Worm (Caenorhabditis elegans) whole organism, L4 larva: ENCODE measurements around the gene elpc-2.
A peak's percentile ranks its signal among the peaks of the same experiment; 100 is the strongest.

Experiments
- F37D6.2 ChIP-seq: sonication (generic microtip); optimal IDR thresholded peaks from 2 replicates; lab custom pipeline; 2016; ENCODE audit warnings: mild to moderate bottlenecking, missing genetic modification characterization, missing compliant biosample characterization
- F44E2.7 ChIP-seq: fragments of 200-800 bp; sonication (Bioruptor generic); IDR thresholded peaks from 2 replicates; pipeline ENCODE4 v2.1.2; 2022; ENCODE audit warnings: missing genetic modification characterization, missing compliant biosample characterization
- aha-1 ChIP-seq: fragments of 150-350 bp; peaks from one replicate; lab custom pipeline; 2014; ENCODE audit warnings: missing biosample characterization, missing genetic modification characterization
- ceh-32 ChIP-seq: sonication (generic microtip); optimal IDR thresholded peaks from 2 replicates; lab custom pipeline; 2016; ENCODE audit warnings: mild to moderate bottlenecking, missing genetic modification characterization, missing compliant biosample characterization; ENCODE audit not compliant: poor library complexity
- ceh-44 ChIP-seq: fragments of 200-800 bp; sonication (Bioruptor generic); IDR thresholded peaks from 2 replicates; pipeline ENCODE4 v1.3.6; 2022; ENCODE audit warnings: missing genetic modification reagents, missing genetic modification characterization, missing compliant biosample characterization
- ceh-62 ChIP-seq: sonication (generic microtip); optimal IDR thresholded peaks from 2 replicates; lab custom pipeline; 2017; ENCODE audit warnings: missing biosample characterization, missing genetic modification characterization
- ceh-82 ChIP-seq: sonication (generic microtip); optimal IDR thresholded peaks from 2 replicates; lab custom pipeline; 2017; ENCODE audit warnings: missing biosample characterization, missing genetic modification characterization
- cey-2 ChIP-seq: sonication (generic microtip); optimal IDR thresholded peaks from 3 replicates; lab custom pipeline; 2017; ENCODE audit warnings: missing genetic modification characterization, mild to moderate bottlenecking, missing compliant biosample characterization, antibody characterized with exemption, borderline replicate concordance; ENCODE audit not compliant: insufficient read depth
- ctbp-1 ChIP-seq: fragments of 200-800 bp; sonication (Bioruptor generic); IDR thresholded peaks from 2 replicates; pipeline ENCODE4 v1.3.6; 2022; ENCODE audit warnings: missing genetic modification reagents, missing genetic modification characterization, missing compliant biosample characterization
- daf-12 ChIP-seq: fragments of 150-350 bp; optimal IDR thresholded peaks from 2 replicates; lab custom pipeline; 2014; ENCODE audit warnings: missing biosample characterization, missing genetic modification reagents, missing genetic modification characterization
- daf-16 ChIP-seq, 3 experiments: sonication (generic microtip); optimal IDR thresholded peaks; 2 replicates each; lab custom pipeline; 2016 to 2017; ENCODE audit warnings: missing genetic modification characterization in 3 of 3, missing genetic modification reagents in 3 of 3, mild to moderate bottlenecking in 2 of 3, missing compliant biosample characterization in 2 of 3, missing biosample characterization in 1 of 3, moderate library complexity in 1 of 3
- dmd-8 ChIP-seq: fragments of 200-800 bp; sonication (Bioruptor generic); IDR thresholded peaks from 2 replicates; pipeline ENCODE4 v1.3.6; 2022; ENCODE audit warnings: missing genetic modification characterization, missing compliant biosample characterization
- dmd-9 ChIP-seq: fragments of 200-800 bp; sonication (Bioruptor generic); IDR thresholded peaks from 2 replicates; pipeline ENCODE4 v1.3.6; 2022; ENCODE audit warnings: missing genetic modification reagents, missing genetic modification characterization, missing compliant biosample characterization
- dpl-1 ChIP-seq: fragments of 150-350 bp; optimal IDR thresholded peaks from 2 replicates; lab custom pipeline; 2014; ENCODE audit warnings: missing biosample characterization, missing genetic modification reagents, missing genetic modification characterization
- dve-1 ChIP-seq: sonication (generic microtip); optimal IDR thresholded peaks from 2 replicates; lab custom pipeline; 2017; ENCODE audit warnings: antibody characterized with exemption, mild to moderate bottlenecking, missing genetic modification characterization, missing compliant biosample characterization; ENCODE audit not compliant: insufficient read depth
- fos-1 ChIP-seq: fragments of 150-350 bp; optimal IDR thresholded peaks from 2 replicates; lab custom pipeline; 2014; ENCODE audit warnings: missing biosample characterization, missing genetic modification characterization
- hif-1 ChIP-seq, 2 experiments: sonication (generic microtip); optimal IDR thresholded peaks; 2 replicates each; lab custom pipeline; 2016 to 2017; ENCODE audit warnings: missing compliant biosample characterization in 2 of 2, missing genetic modification characterization in 2 of 2, missing genetic modification reagents in 2 of 2, missing genotype in 2 of 2, mild to moderate bottlenecking in 1 of 2
- hlh-30 ChIP-seq: sonication (generic microtip); optimal IDR thresholded peaks from 2 replicates; lab custom pipeline; 2017; ENCODE audit warnings: antibody characterized with exemption, mild to moderate bottlenecking, missing genetic modification characterization, missing compliant biosample characterization; ENCODE audit not compliant: insufficient read depth
- lim-7 ChIP-seq: fragments of 200-800 bp; sonication (Bioruptor generic); IDR thresholded peaks from 2 replicates; pipeline ENCODE4 v1.3.6; 2022; ENCODE audit warnings: missing genetic modification characterization, missing compliant biosample characterization
- lin-13 ChIP-seq: fragments of 150-350 bp; optimal IDR thresholded peaks from 2 replicates; lab custom pipeline; 2014; ENCODE audit warnings: missing biosample characterization, missing genetic modification reagents, missing genetic modification characterization
- lin-38 ChIP-seq: fragments of 200-800 bp; sonication (Bioruptor generic); IDR thresholded peaks from 2 replicates; pipeline ENCODE4 v1.3.6; 2022; ENCODE audit warnings: missing genetic modification reagents, missing genetic modification characterization, missing compliant biosample characterization
- lsy-2 ChIP-seq, 2 experiments: fragments of 150-350 bp in 1 of 2; sonication (generic microtip) in 1 of 2; optimal IDR thresholded peaks; 2 replicates each; lab custom pipeline; 2014 to 2017; ENCODE audit warnings: missing biosample characterization in 2 of 2, missing genetic modification characterization in 2 of 2
- madf-5 ChIP-seq, 2 experiments: fragments of 200-800 bp; sonication (Bioruptor generic); IDR thresholded peaks; 2 replicates each; pipeline ENCODE4 v1.3.6; 2022; ENCODE audit warnings: missing compliant biosample characterization in 2 of 2, missing genetic modification characterization in 2 of 2
- mdt-29 ChIP-seq: fragments of 200-800 bp; sonication (Bioruptor generic); IDR thresholded peaks from 2 replicates; pipeline ENCODE4 v1.3.6; 2022; ENCODE audit warnings: missing genetic modification reagents, missing genetic modification characterization, missing compliant biosample characterization
- mep-1 ChIP-seq: fragments of 150-350 bp; sonication (generic microtip); optimal IDR thresholded peaks from 3 replicates; lab custom pipeline; 2014; ENCODE audit warnings: missing biosample characterization, missing genetic modification characterization
- mxl-3 ChIP-seq: fragments of 200-800 bp; sonication (Bioruptor generic); optimal IDR thresholded peaks from 2 replicates; lab custom pipeline; 2018; ENCODE audit warnings: mild to moderate bottlenecking, missing genetic modification characterization, missing compliant biosample characterization
- nhr-10 ChIP-seq: fragments of 150-350 bp; optimal IDR thresholded peaks from 2 replicates; lab custom pipeline; 2014; ENCODE audit warnings: missing biosample characterization, missing genetic modification characterization
- nhr-11 ChIP-seq: fragments of 150-350 bp; optimal IDR thresholded peaks from 2 replicates; lab custom pipeline; 2014; ENCODE audit warnings: missing biosample characterization, missing genetic modification characterization
- nhr-41 ChIP-seq: fragments of 200-800 bp; sonication (Bioruptor generic); IDR thresholded peaks from 2 replicates; pipeline ENCODE4 v1.3.6; 2022; ENCODE audit warnings: missing genetic modification reagents, missing genetic modification characterization, missing compliant biosample characterization
- nhr-42 ChIP-seq: fragments of 200-800 bp; sonication (Bioruptor generic); IDR thresholded peaks from 2 replicates; pipeline ENCODE4 v1.3.6; 2022; ENCODE audit warnings: missing genetic modification characterization, missing compliant biosample characterization
- nhr-6 ChIP-seq: fragments of 150-350 bp; optimal IDR thresholded peaks from 2 replicates; lab custom pipeline; 2014; ENCODE audit warnings: missing biosample characterization, missing genetic modification characterization
- rbr-2 ChIP-seq: sonication (generic microtip); optimal IDR thresholded peaks from 2 replicates; lab custom pipeline; 2016; ENCODE audit warnings: missing genotype, missing genetic modification characterization, missing compliant biosample characterization
- saeg-2 ChIP-seq: fragments of 200-800 bp; sonication (Bioruptor generic); IDR thresholded peaks from 2 replicates; pipeline ENCODE4 v1.3.6; 2022; ENCODE audit warnings: missing genetic modification reagents, missing genetic modification characterization, missing compliant biosample characterization
- set-16 ChIP-seq: fragments of 200-800 bp; sonication (Bioruptor generic); IDR thresholded peaks from 2 replicates; pipeline ENCODE4 v1.3.6; 2022; ENCODE audit warnings: missing genetic modification reagents, missing genetic modification characterization, missing compliant biosample characterization
- skn-1 ChIP-seq: fragments of 150-350 bp; optimal IDR thresholded peaks from 2 replicates; lab custom pipeline; 2014; ENCODE audit warnings: missing biosample characterization, missing genetic modification characterization
- spr-3 ChIP-seq: fragments of 200-800 bp; sonication (Bioruptor generic); optimal IDR thresholded peaks from 2 replicates; lab custom pipeline; 2018; ENCODE audit warnings: mild to moderate bottlenecking, missing genetic modification characterization, missing compliant biosample characterization
- unc-130 ChIP-seq: sonication (generic microtip); optimal IDR thresholded peaks from 2 replicates; lab custom pipeline; 2016; ENCODE audit warnings: missing genetic modification reagents, missing genetic modification characterization, missing compliant biosample characterization
- unc-62 ChIP-seq, 3 experiments: fragments of 150-350 bp in 1 of 3; sonication (generic microtip); optimal IDR thresholded peaks in 2 of 3; peaks in 1 of 3; 1 replicate in 1 of 3; 2 replicates in 2 of 3; lab custom pipeline; 2014 to 2017; ENCODE audit warnings: missing biosample characterization in 3 of 3, missing genetic modification characterization in 3 of 3, missing genetic modification reagents in 3 of 3, missing genotype in 1 of 3
- ztf-7 ChIP-seq: fragments of 150-350 bp; optimal IDR thresholded peaks from 2 replicates; lab custom pipeline; 2014; ENCODE audit warnings: missing biosample characterization, missing genetic modification characterization

The elpc-2 gene

ce11 chrIII:12687872-12688375 is 14.4 kb downstream of the elpc-2 start, which contains the start of the genes rsp-3 and spin-4 (continued):
- peak; percentile 51 for TF ChIP-seq unc-130 (GFP tag; lab: Kevin White, UChicago)
- TF ChIP-seq dmd-8 (GFP tag; lab: Robert Waterston, UW) = no peak
- TF ChIP-seq rbr-2 (tag; lab: Kevin White, UChicago) = peak; percentile 53
- TF ChIP-seq hif-1 (tag; optimal IDR thresholded peaks at IDR 0.05; lab: Kevin White, UChicago) = peak in 1 of 2 experiments; percentile 69
- TF ChIP-seq dve-1 (tag; lab: Kevin White, UChicago) = peak; percentile 74
- TF ChIP-seq nhr-11 (tag; lab: Kevin White, UChicago) = no peak
- TF ChIP-seq lin-13 (GFP tag; lab: Kevin White, UChicago) = peak; percentile 23
- TF ChIP-seq mdt-29 (GFP tag; lab: Robert Waterston, UW) = no peak
- TF ChIP-seq lsy-2 (tag; optimal IDR thresholded peaks at IDR 0.05; lab: Kevin White, UChicago) = peak in 1 of 2 experiments; percentile 90
- TF ChIP-seq nhr-6 = peak; percentile 59
- no peak for TF ChIP-seq madf-5 (GFP tag; IDR thresholded peaks at IDR 0.05; lab: Robert Waterston, UW)
- TF ChIP-seq mxl-3 = no peak

- TF ChIP-seq ztf-7 (tag; lab: Kevin White, UChicago) = no peak
- TF ChIP-seq, all 104 proteins: peak for 0
Observed at ce11 chrIII:12697591-12697990, 24.1 kb downstream of the elpc-2 start.

DNA sequence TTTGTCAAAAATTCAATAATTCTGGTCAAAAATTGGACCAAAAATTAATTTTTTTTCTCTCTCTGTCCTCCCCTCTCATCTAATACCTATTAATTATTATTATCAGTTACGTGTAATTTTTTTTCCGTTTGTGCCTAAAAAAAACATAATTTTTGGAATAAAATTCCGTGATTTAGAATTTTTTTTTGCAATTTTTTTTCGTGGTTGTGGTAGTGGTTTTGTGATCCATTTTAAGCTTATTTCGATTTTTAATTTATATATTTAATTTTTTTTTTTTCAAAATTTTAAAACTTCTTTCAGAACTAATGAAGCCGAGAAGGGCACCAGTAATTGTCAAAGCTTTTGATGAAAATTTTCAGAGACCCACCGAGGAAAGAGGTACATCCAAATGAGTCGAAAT is 25.7 kb downstream of the elpc-2 start, which contains the start of gene sas-1:
sas-1 (plus strand) TSS at position 301 of the 400 bp plus-strand sequence.
- TF ChIP-seq lim-7 (no peak), nhr-41 (GFP tag; lab: Robert Waterston, UW) (no peak), aha-1 (tag; lab: Kevin White, UChicago) (no peak), nhr-10 (tag; lab: Kevin White, UChicago) (no peak), ceh-44 (GFP tag; lab: Robert Waterston, UW) (no peak), saeg-2 (no peak), skn-1 (tag; lab: Kevin White, UChicago) (no peak), lin-13 (GFP tag; lab: Kevin White, UChicago) (no peak), ceh-62 (tag; lab: Kevin White, UChicago) (no peak), ceh-82 (tag; lab: Kevin White, UChicago) (no peak), daf-12 (tag; lab: Kevin White, UChicago) (no peak), nhr-11 (tag; lab: Kevin White, UChicago) (no peak), F44E2.7 (no peak)

DNA sequence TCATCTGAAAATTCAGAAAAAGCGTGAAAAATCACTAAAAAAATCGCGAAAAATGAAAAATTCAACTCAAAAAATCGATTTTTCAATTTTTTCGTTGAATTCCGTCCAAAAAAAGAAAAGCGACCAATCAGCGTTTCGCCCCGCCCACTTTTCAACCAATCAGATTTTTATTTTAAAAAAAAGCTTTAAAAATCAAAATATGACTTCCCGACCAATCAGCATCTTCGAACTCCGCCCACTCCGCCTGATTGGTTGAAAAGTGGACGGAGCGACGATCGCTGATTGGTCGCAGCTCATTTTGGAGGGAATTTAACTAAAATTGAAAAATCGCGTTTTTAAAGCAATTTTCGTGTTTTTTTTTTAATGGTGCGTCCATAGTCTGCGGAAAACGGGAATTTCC is 28.9 kb downstream of the elpc-2 start:
- TF ChIP-seq nhr-10 (tag; lab: Kevin White, UChicago) (no peak), fos-1 (tag; lab: Kevin White, UChicago) (no peak)
- TF ChIP-seq, all 104 proteins: peak for 0

DNA sequence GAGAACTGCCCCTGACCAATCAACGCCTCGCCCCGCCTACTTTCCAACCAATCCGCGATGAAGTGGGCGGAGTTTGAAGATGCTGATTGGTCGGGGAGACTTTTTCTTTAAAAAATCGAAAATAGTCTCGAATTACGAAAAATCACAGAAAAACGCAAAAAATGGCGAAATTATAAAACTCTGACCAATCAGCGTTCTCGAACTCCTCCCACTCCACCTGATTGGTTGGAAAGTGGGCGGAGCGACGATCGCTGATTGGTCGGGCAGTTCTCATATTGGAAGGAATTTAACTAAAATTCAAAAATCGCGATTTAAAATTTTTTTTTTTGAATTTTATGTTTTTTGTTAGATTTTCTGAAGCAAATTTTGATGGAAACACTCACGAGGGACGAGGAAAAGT is 29.8 kb downstream of the elpc-2 start:
- TF ChIP-seq ceh-82 (tag; lab: Kevin White, UChicago) = no peak
- TF ChIP-seq nhr-10 (tag; lab: Kevin White, UChicago) = no peak
- TF ChIP-seq spr-3 (GFP tag; lab: Kevin White, UChicago) = no peak
- no peak for TF ChIP-seq nhr-42
- no peak for TF ChIP-seq F37D6.2 (tag; lab: Kevin White, UChicago)

DNA sequence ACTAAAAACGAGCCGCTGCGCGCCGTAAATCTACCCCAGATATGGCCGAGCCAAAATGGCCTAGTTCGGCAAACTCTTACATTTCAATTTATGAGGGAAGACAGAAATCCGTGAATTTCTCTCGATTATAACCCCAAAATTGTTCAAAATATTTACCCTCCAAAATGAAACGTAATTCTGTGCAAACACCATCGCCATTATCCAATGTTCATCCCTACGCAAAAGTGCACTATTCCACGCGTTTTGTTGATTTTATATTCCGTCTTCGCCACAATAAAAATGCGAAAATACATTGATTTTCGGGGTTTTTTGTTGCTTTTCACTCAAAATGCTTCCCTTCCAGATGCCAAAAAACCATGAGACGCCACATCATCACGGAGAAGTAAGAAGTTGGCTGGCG is 37.7 kb downstream of the elpc-2 start, which contains the start of gene hut-1:
hut-1 (plus strand) TSS at position 344 of the 400 bp plus-strand sequence.
- TF ChIP-seq dve-1 (tag; lab: Kevin White, UChicago) (peak; percentile 49), lin-38 (GFP tag; lab: Robert Waterston, UW) (peak; percentile 38), ctbp-1 (peak; percentile 35; the same call in 1 of the 2 replicates), unc-62 (GFP tag; optimal IDR thresholded peaks at IDR 0.05 in 1 of 2; lab: Kevin White, UChicago) (no peak), unc-62 (tag; optimal IDR thresholded peaks at IDR 0.05; lab: Kevin White, UChicago) (no peak), daf-16 (GFP tag; optimal IDR thresholded peaks at IDR 0.05; lab: Kevin White, UChicago) (peak in 1 of 2 experiments; percentile 2), daf-16 (tag; optimal IDR thresholded peaks at IDR 0.05; lab: Kevin White, UChicago) (peak; percentile 27), hlh-30 (tag; lab: Kevin White, UChicago) (peak; percentile 10), F37D6.2 (tag; lab: Kevin White, UChicago) (no peak), set-16 (no peak), nhr-10 (tag; lab: Kevin White, UChicago) (no peak), mep-1 (tag; lab: Kevin White, UChicago) (peak; percentile 8), dmd-9 (GFP tag; lab: Robert Waterston, UW) (peak; percentile 51; the same call in 1 of the 2 replicates), ceh-32 (tag; lab: Kevin White, UChicago) (no peak), dpl-1 (GFP tag; lab: Kevin White, UChicago) (peak; percentile 83), nhr-11 (tag; lab: Kevin White, UChicago) (no peak), aha-1 (tag; lab: Kevin White, UChicago) (peak; percentile 89), cey-2 (tag; lab: Kevin White, UChicago) (no peak), lsy-2 (tag; optimal IDR thresholded peaks at IDR 0.05; lab: Kevin White, UChicago) (peak in 1 of 2 experiments; percentile 72)
